Fruit fly (Drosophila melanogaster): ENCODE data around the gene smog.

smog gene

DNA sequence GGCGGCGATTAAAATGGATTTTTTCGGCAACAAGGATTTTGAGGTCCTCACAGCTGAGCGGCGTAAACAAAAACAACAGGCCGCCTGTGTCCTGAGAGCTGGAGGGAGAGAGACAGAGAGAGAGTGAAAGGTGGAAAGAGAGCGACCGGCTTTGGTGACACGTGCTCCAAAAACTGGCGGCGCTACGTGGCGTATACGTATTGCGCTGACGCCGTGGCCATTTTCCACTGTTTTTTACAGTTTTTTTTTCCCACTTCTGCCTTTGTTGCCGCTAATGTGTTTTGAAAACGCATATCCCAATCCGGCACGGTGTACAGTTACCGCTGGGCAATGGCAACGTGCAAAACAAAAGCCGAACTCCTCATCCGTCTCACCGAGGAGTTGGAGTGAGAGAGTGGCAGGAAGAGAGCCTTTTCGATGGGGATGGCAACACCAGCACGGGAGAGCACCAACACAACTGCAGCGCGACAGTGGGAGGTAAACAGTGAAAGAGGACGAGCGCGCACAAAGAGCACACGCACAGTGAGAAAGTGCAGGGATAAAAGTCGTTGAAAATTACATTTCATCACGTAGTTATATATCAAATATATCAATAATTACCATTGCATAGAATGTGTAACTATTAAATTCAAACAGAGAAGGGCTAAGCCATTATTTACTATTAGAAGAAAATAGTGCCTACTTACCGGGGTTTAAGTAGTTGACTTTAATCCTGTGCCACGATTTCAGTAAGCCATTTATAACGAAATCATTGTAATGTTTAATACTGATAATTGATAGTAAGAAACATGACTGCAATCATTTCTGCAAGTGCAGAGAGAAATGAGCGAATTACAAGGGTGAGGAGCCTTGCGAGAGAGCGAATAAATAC lies 32.0 kb upstream of the smog start (continued):
- TF ChIP-seq Six4 (GFP tag; optimal IDR thresholded peaks at IDR 0.05): peak; percentile 49
- no peak for TF ChIP-seq Camta (GFP tag; optimal IDR thresholded peaks at IDR 0.05)
- TF ChIP-seq dmrt99B (tag; optimal IDR thresholded peaks at IDR 0.05): no peak
- TF ChIP-seq dan (GFP tag; IDR thresholded peaks at IDR 0.05): no peak
- TF ChIP-seq Nf-YB (GFP tag; optimal IDR thresholded peaks at IDR 0.05): peak; percentile 38
- TF ChIP-seq ap (GFP tag; IDR thresholded peaks at IDR 0.05): no peak
- no peak for TF ChIP-seq HLH4C (GFP tag; IDR thresholded peaks at IDR 0.05; ENCODE audit: partially characterized antibody)
- no peak for TF ChIP-seq CG31388 (GFP tag; optimal IDR thresholded peaks at IDR 0.05)
- TF ChIP-seq grau (tag; optimal IDR thresholded peaks at IDR 0.05): peak; percentile 61
- peak; percentile 33 for TF ChIP-seq psq (GFP tag; optimal IDR thresholded peaks at IDR 0.05)
- no peak for TF ChIP-seq Eip74EF (GFP tag; optimal IDR thresholded peaks at IDR 0.05)
- no peak for TF ChIP-seq br (optimal IDR thresholded peaks at IDR 0.05)
- TF ChIP-seq Nf-YC (tag; optimal IDR thresholded peaks at IDR 0.05): peak; percentile 59
- no peak for TF ChIP-seq Hey (tag; optimal IDR thresholded peaks at IDR 0.05)
- no peak for TF ChIP-seq wdn (GFP tag; IDR thresholded peaks at IDR 0.05)
- no peak for TF ChIP-seq CG8089 (GFP tag; optimal IDR thresholded peaks at IDR 0.05)
- TF ChIP-seq CG14965 (GFP tag; optimal IDR thresholded peaks at IDR 0.05; ENCODE audit: borderline replicate concordance): no peak
- TF ChIP-seq knrl (GFP tag; IDR thresholded peaks at IDR 0.05; ENCODE audit: partially characterized antibody): no peak
- peak; percentile 39 for TF ChIP-seq danr (GFP tag; IDR thresholded peaks at IDR 0.05)
- no peak for TF ChIP-seq odd (GFP tag; optimal IDR thresholded peaks at IDR 0.05)
- TF ChIP-seq fd64A (GFP tag; optimal IDR thresholded peaks at IDR 0.05): peak; percentile 17
- no peak for TF ChIP-seq CG11723 (GFP tag; optimal IDR thresholded peaks at IDR 0.05)
- no peak for TF ChIP-seq pb (GFP tag; optimal IDR thresholded peaks at IDR 0.05)
- no peak; the same call in 1 of the 2 replicates for TF ChIP-seq CG31224 (GFP tag; IDR thresholded peaks at IDR 0.05)
- TF ChIP-seq tll (GFP tag; optimal IDR thresholded peaks at IDR 0.05): peak; percentile 34 to 60
- TF ChIP-seq CG17612 (GFP tag; IDR thresholded peaks at IDR 0.05): 0 out of 2 replicates have a peak, but pooled peaks have one; percentile 19
- TF ChIP-seq Dip2 (GFP tag; IDR thresholded peaks at IDR 0.05): no peak
- TF ChIP-seq Hmr (GFP tag; optimal IDR thresholded peaks at IDR 0.05): no peak
- TF ChIP-seq yki (optimal IDR thresholded peaks at IDR 0.05): no peak
- TF ChIP-seq trh (GFP tag; optimal IDR thresholded peaks at IDR 0.05): no peak
- TF ChIP-seq CG11398 (GFP tag; optimal IDR thresholded peaks at IDR 0.05): no peak
- TF ChIP-seq Lhr (GFP tag; optimal IDR thresholded peaks at IDR 0.05): no peak
- peak; percentile 50 for TF ChIP-seq Hr3 (GFP tag; optimal IDR thresholded peaks at IDR 0.05)
- no peak for TF ChIP-seq NK7.1 (GFP tag; optimal IDR thresholded peaks at IDR 0.05)
- TF ChIP-seq Fer3 (tag; optimal IDR thresholded peaks at IDR 0.05): no peak
- no peak for TF ChIP-seq ac (GFP tag; optimal IDR thresholded peaks at IDR 0.05)
- peak; percentile 90 for TF ChIP-seq sens (GFP tag)
- TF ChIP-seq CG2875 (GFP tag; optimal IDR thresholded peaks at IDR 0.05): no peak
- TF ChIP-seq vvl (GFP tag; IDR thresholded peaks at IDR 0.05): no peak; the same call in 1 of the 2 replicates
- no peak for TF ChIP-seq CG18011 (GFP tag; optimal IDR thresholded peaks at IDR 0.05)
- no peak for TF ChIP-seq CG3163 (GFP tag; optimal IDR thresholded peaks at IDR 0.05)
- peak; percentile 13 for TF ChIP-seq caup (GFP tag; optimal IDR thresholded peaks at IDR 0.05; ENCODE audit: severe bottlenecking)
- TF ChIP-seq Dad (GFP tag; optimal IDR thresholded peaks at IDR 0.05): no peak
- peak; percentile 25 for TF ChIP-seq CG4617 (GFP tag; optimal IDR thresholded peaks at IDR 0.05; ENCODE audit: borderline replicate concordance)
- no peak for TF ChIP-seq CG10321 (GFP tag; IDR thresholded peaks at IDR 0.05)
- peak; percentile 93 for TF ChIP-seq zf30C (GFP tag; optimal IDR thresholded peaks at IDR 0.05)
- TF ChIP-seq CG4820 (GFP tag; optimal IDR thresholded peaks at IDR 0.05): peak; percentile 21
- no peak for TF ChIP-seq CG17802 (tag; optimal IDR thresholded peaks at IDR 0.05)
- no peak for TF ChIP-seq Neu2 (GFP tag; optimal IDR thresholded peaks at IDR 0.05; ENCODE audit: borderline replicate concordance)
